Fruit fly (Drosophila melanogaster): ENCODE measurements around the gene yem.

The yem gene

DNA sequence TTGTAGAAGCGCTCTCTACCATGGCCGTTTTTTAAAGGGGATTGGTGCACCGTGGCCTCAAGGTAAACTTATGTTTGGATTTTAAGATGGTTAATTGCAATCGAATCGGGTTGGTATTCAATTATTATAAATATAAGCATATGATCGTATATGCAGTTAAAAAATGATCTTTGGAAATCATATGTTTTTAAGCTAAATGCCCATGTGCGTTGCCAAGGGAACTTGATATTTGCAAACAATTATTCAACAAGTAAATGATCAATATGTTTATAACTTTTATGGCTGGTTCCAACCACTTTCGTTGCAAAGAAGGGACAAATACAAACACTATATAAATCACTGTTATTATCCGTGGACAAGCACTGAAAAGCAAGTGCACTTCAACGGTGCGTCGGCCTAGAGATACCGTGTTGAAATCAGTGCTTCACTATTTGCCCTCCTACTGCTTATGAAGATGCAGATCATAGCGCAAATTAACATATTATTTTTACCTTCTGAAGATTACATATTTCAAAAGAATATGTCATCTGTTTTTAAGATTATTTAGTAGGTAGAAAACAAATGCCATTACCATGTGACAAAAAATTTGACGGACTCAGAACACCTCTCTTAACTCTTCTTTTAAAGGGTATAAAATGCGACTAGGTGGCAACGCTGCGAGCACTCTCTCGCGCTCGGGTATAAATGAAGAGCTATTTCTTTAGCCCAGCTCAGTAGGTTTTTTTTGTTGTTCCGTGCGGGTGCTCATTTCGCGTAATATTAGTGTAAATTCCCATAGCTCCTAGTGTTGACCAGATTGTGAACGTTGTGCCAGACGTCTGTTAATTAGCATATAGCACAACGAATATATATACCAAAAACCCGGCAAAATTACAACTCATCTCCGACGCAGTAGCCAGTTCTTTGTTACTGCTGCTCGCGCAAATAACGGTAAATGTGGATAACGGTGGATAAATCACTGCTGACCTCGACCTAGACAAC, 35.0 kb upstream of the yem start, which contains the start of gene rdog (continued):
- TF ChIP-seq eve (GFP tag; optimal IDR thresholded peaks at IDR 0.05) = no peak
- TF ChIP-seq CG6272 (GFP tag; IDR thresholded peaks at IDR 0.05) = no peak
- peak; percentile 73 for TF ChIP-seq CG18619 (GFP tag; optimal IDR thresholded peaks at IDR 0.05)
- TF ChIP-seq CG11696 (GFP tag; IDR thresholded peaks at IDR 0.05) = no peak
- peak; percentile 69 for TF ChIP-seq CG3163 (GFP tag; optimal IDR thresholded peaks at IDR 0.05)
- peak; percentile 68 for TF ChIP-seq CG8944 (GFP tag; optimal IDR thresholded peaks at IDR 0.05)
- peak; percentile 76 for TF ChIP-seq Mad (GFP tag; optimal IDR thresholded peaks at IDR 0.05)
- peak; percentile 87 for TF ChIP-seq CG10543 (GFP tag; optimal IDR thresholded peaks at IDR 0.05)
- TF ChIP-seq HLHmδ (GFP tag; optimal IDR thresholded peaks at IDR 0.05) = no peak
- TF ChIP-seq ham (GFP tag; IDR thresholded peaks at IDR 0.05) = no peak
- peak; percentile 99 for TF ChIP-seq D19B (GFP tag; optimal IDR thresholded peaks at IDR 0.05)
- peak; percentile 20 for TF ChIP-seq fd102C (GFP tag; optimal IDR thresholded peaks at IDR 0.05)
- TF ChIP-seq sr (GFP tag; IDR thresholded peaks at IDR 0.05) = no peak
- peak; percentile 69 for TF ChIP-seq emc (GFP tag; optimal IDR thresholded peaks at IDR 0.05)
- 0 out of 2 replicates have a peak, but pooled peaks have one; percentile 9 for TF ChIP-seq Lim3 (GFP tag; IDR thresholded peaks at IDR 0.05)
- TF ChIP-seq inv (GFP tag; IDR thresholded peaks at IDR 0.05; ENCODE audit: partially characterized antibody) = no peak
- peak; percentile 50; the same call in 1 of the 3 replicates for TF ChIP-seq zfh1 (GFP tag; IDR thresholded peaks at IDR 0.05)
- peak; percentile 79 for TF ChIP-seq CG9817 (tag; optimal IDR thresholded peaks at IDR 0.05)
- peak; percentile 28 for TF ChIP-seq pb (GFP tag; optimal IDR thresholded peaks at IDR 0.05)
- peak; percentile 73 for TF ChIP-seq Hr3 (GFP tag; optimal IDR thresholded peaks at IDR 0.05)
- TF ChIP-seq CkIIα-i1 (GFP tag; IDR thresholded peaks at IDR 0.05) = no peak
- TF ChIP-seq CG6765 (GFP tag; optimal IDR thresholded peaks at IDR 0.05) = peak; percentile 46
- TF ChIP-seq dmrt99B (tag; optimal IDR thresholded peaks at IDR 0.05) = peak; percentile 76
- TF ChIP-seq gem (tag; optimal IDR thresholded peaks at IDR 0.05) = peak; percentile 86
- peak; percentile 76 for TF ChIP-seq gsb-n (tag; optimal IDR thresholded peaks at IDR 0.05)
- peak; percentile 81 for TF ChIP-seq CG10209 (GFP tag; optimal IDR thresholded peaks at IDR 0.05)
- TF ChIP-seq tna (GFP tag; IDR thresholded peaks at IDR 0.05; ENCODE audit: partially characterized antibody) = no peak
- peak; percentile 64 for TF ChIP-seq tgo (GFP tag; IDR thresholded peaks at IDR 0.05)
- peak; percentile 46 for TF ChIP-seq CG30020 (tag; optimal IDR thresholded peaks at IDR 0.05)
- peak; percentile 47 for TF ChIP-seq luna (GFP tag; optimal IDR thresholded peaks at IDR 0.05)
- TF ChIP-seq CG14667 (GFP tag; IDR thresholded peaks at IDR 0.05) = no peak
- peak; percentile 80 for TF ChIP-seq Hmx (GFP tag; optimal IDR thresholded peaks at IDR 0.05)
- no peak for TF ChIP-seq CG15073 (GFP tag; optimal IDR thresholded peaks at IDR 0.05)
- peak; percentile 62 for TF ChIP-seq CG18764 (GFP tag; optimal IDR thresholded peaks at IDR 0.05)
- peak; percentile 89 for TF ChIP-seq CG9727 (GFP tag; optimal IDR thresholded peaks at IDR 0.05)
- TF ChIP-seq CG4707 (GFP tag; optimal IDR thresholded peaks at IDR 0.05) = peak; percentile 3
- peak; percentile 61 for TF ChIP-seq CG17359 (tag; optimal IDR thresholded peaks at IDR 0.05)
- TF ChIP-seq bigmax (GFP tag; optimal IDR thresholded peaks at IDR 0.05) = no peak
- peak; percentile 75 for TF ChIP-seq CG11504 (tag; optimal IDR thresholded peaks at IDR 0.05)
- TF ChIP-seq CG2129 (GFP tag; IDR thresholded peaks at IDR 0.05; ENCODE audit: partially characterized antibody) = no peak
- TF ChIP-seq nom (GFP tag; optimal IDR thresholded peaks at IDR 0.05) = peak; percentile 72
- peak; percentile 61 for TF ChIP-seq ara (GFP tag; IDR thresholded peaks at IDR 0.05)
- no peak for TF ChIP-seq CG11085 (GFP tag; IDR thresholded peaks at IDR 0.05)
- peak; percentile 43; the same call in 1 of the 3 replicates for TF ChIP-seq Dbx (GFP tag; IDR thresholded peaks at IDR 0.05)
- no peak for TF ChIP-seq gsb (GFP tag; IDR thresholded peaks at IDR 0.05)
- peak; percentile 34 for TF ChIP-seq Lhr (GFP tag; optimal IDR thresholded peaks at IDR 0.05)
- peak; percentile 79 for TF ChIP-seq CG14710 (tag; optimal IDR thresholded peaks at IDR 0.05)
- TF ChIP-seq NfI (GFP tag; optimal IDR thresholded peaks at IDR 0.05) = peak; percentile 72

Measured in whole organism, embryonic.